Fruit fly (Drosophila melanogaster) whole organism, embryonic: ENCODE results near the gene qm.
A peak's percentile ranks its signal among the peaks of the same experiment; 100 is the strongest.

Source experiments
- BEAF-32 ChIP-seq: fragments of 200-800 bp; sonication (Bioruptor generic); optimal IDR thresholded peaks from 3 replicates; lab custom pipeline; 2017; ENCODE audit warnings: missing biosample characterization, missing genetic modification characterization, mild to moderate bottlenecking, moderate library complexity, missing genetic modification reagents
- CG10267 ChIP-seq: fragments of 200-800 bp; sonication (Bioruptor generic); optimal IDR thresholded peaks from 2 replicates; lab custom pipeline; 2018; ENCODE audit warnings: missing biosample characterization, mild to moderate bottlenecking, missing genetic modification characterization, moderate library complexity
- CG12744 ChIP-seq: fragments of 200-800 bp; sonication (Bioruptor generic); optimal IDR thresholded peaks from 2 replicates; lab custom pipeline; 2016; ENCODE audit warnings: missing biosample characterization, missing genetic modification characterization
- CG13287 ChIP-seq: fragments of 200-800 bp; sonication (Bioruptor generic); IDR thresholded peaks from 2 replicates; pipeline ENCODE4 v1.3.6; 2022; ENCODE audit warnings: missing biosample characterization, missing genetic modification characterization; ENCODE audit not compliant: partially characterized antibody
- CG14050 ChIP-seq: fragments of 200-800 bp; sonication (Bioruptor generic); IDR thresholded peaks from 3 replicates; pipeline ENCODE4 v1.3.6; 2022; ENCODE audit warnings: missing biosample characterization, missing genetic modification characterization
- CG14710 ChIP-seq: fragments of 200-800 bp; sonication (Bioruptor generic); optimal IDR thresholded peaks from 3 replicates; lab custom pipeline; 2019; ENCODE audit warnings: missing biosample characterization, mild to moderate bottlenecking, missing genetic modification characterization, moderate library complexity
- CG14965 ChIP-seq: fragments of 200-800 bp; sonication (Bioruptor generic); optimal IDR thresholded peaks from 2 replicates; lab custom pipeline; 2016; ENCODE audit warnings: missing biosample characterization, missing genetic modification characterization, borderline replicate concordance
- CG15514 ChIP-seq: fragments of 200-800 bp; sonication (Bioruptor generic); optimal IDR thresholded peaks from 3 replicates; lab custom pipeline; 2017; ENCODE audit warnings: missing biosample characterization, missing genetic modification characterization, mild to moderate bottlenecking, moderate library complexity, missing genetic modification reagents
- CG17186 ChIP-seq: fragments of 200-800 bp; sonication (Bioruptor generic); optimal IDR thresholded peaks from 3 replicates; lab custom pipeline; 2017; ENCODE audit warnings: missing biosample characterization, missing genetic modification reagents, missing genetic modification characterization
- CG17328 ChIP-seq: fragments of 200-800 bp; sonication (Bioruptor generic); IDR thresholded peaks from 2 replicates; pipeline ENCODE4 v1.3.6; 2022; ENCODE audit warnings: missing biosample characterization, missing genetic modification characterization
- CG2120 ChIP-seq: fragments of 200-800 bp; sonication (Bioruptor generic); optimal IDR thresholded peaks from 3 replicates; lab custom pipeline; 2016; ENCODE audit warnings: missing biosample characterization, missing genetic modification characterization
- CG33557 ChIP-seq: fragments of 200-800 bp; sonication (Bioruptor generic); optimal IDR thresholded peaks from 2 replicates; lab custom pipeline; 2019; ENCODE audit warnings: missing biosample characterization, mild to moderate bottlenecking, missing genetic modification characterization, moderate library complexity
- CG3995 ChIP-seq: fragments of 200-800 bp; sonication (Bioruptor generic); optimal IDR thresholded peaks from 3 replicates; lab custom pipeline; 2016; ENCODE audit warnings: missing biosample characterization, missing genetic modification characterization
- CG4617 ChIP-seq: fragments of 200-800 bp; sonication (Bioruptor generic); optimal IDR thresholded peaks from 3 replicates; lab custom pipeline; 2016; ENCODE audit warnings: missing biosample characterization, missing genetic modification characterization, borderline replicate concordance
- CG6791 ChIP-seq: fragments of 200-800 bp; sonication (Bioruptor generic); IDR thresholded peaks from 3 replicates; pipeline ENCODE4 v1.3.6; 2022; ENCODE audit warnings: missing biosample characterization, missing genetic modification characterization; ENCODE audit not compliant: partially characterized antibody
- CG8924 ChIP-seq: fragments of 200-800 bp; optimal IDR thresholded peaks from 3 replicates; lab custom pipeline; 2019; ENCODE audit warnings: missing biosample characterization, mild to moderate bottlenecking, missing genetic modification characterization, moderate library complexity
- CG9609 ChIP-seq: fragments of 200-800 bp; sonication (Bioruptor generic); optimal IDR thresholded peaks from 3 replicates; lab custom pipeline; 2016; ENCODE audit warnings: missing biosample characterization, missing genetic modification characterization
- CG9876 ChIP-seq: fragments of 200-800 bp; sonication (Bioruptor generic); optimal IDR thresholded peaks from 2 replicates; lab custom pipeline; 2016; ENCODE audit warnings: missing biosample characterization, missing genetic modification characterization
- D ChIP-seq, 2 experiments: fragments of 200-800 bp in 1 of 2; fragments of >200 bp in 1 of 2; sonication (Bioruptor generic) in 1 of 2; optimal IDR thresholded peaks; 2 replicates in 1 of 2; 3 replicates in 1 of 2; lab custom pipeline; 2017; ENCODE audit warnings: mild to moderate bottlenecking in 1 of 2, missing biosample characterization in 1 of 2, missing genetic modification characterization in 1 of 2, missing genetic modification reagents in 1 of 2
- Deaf1 ChIP-seq: fragments of 200-800 bp; optimal IDR thresholded peaks from 3 replicates; lab custom pipeline; 2019; ENCODE audit warnings: missing biosample characterization, mild to moderate bottlenecking, missing genetic modification characterization, moderate library complexity
- Lhr ChIP-seq: fragments of 200-800 bp; sonication (Bioruptor generic); optimal IDR thresholded peaks from 3 replicates; lab custom pipeline; 2017; ENCODE audit warnings: mild to moderate bottlenecking, missing biosample characterization, missing genetic modification reagents, missing genetic modification characterization
- MBD-R2 ChIP-seq: fragments of 200-800 bp; sonication (Bioruptor generic); IDR thresholded peaks from 2 replicates; pipeline ENCODE4 v1.3.6; 2022; ENCODE audit warnings: missing biosample characterization, missing genetic modification characterization
- MESR4 ChIP-seq: fragments of 200-800 bp; sonication (Bioruptor generic); optimal IDR thresholded peaks from 2 replicates; lab custom pipeline; 2018; ENCODE audit warnings: missing biosample characterization, mild to moderate bottlenecking, missing genetic modification characterization, moderate library complexity
- Med ChIP-seq: fragments of 200-800 bp; sonication (Bioruptor generic); peaks from one replicate; lab custom pipeline; 2016; ENCODE audit warnings: missing biosample characterization, missing genetic modification characterization, mild to moderate bottlenecking, inconsistent platforms, moderate library complexity
- NC2α ChIP-seq: fragments of 200-800 bp; sonication (Bioruptor generic); optimal IDR thresholded peaks from 2 replicates; lab custom pipeline; 2016; ENCODE audit warnings: missing biosample characterization, missing genetic modification characterization
- NFAT ChIP-seq: fragments of 200-800 bp; sonication (Bioruptor generic); IDR thresholded peaks from 2 replicates; pipeline ENCODE4 v1.3.6; 2022; ENCODE audit warnings: missing biosample characterization, missing genetic modification characterization
- Scr ChIP-seq: fragments of 200-800 bp; sonication (Bioruptor generic); IDR thresholded peaks from 2 replicates; pipeline ENCODE4 v1.3.6; 2022; ENCODE audit warnings: missing biosample characterization, missing genetic modification characterization; ENCODE audit not compliant: partially characterized antibody
- Sry-δ ChIP-seq: fragments of 200-800 bp; sonication (Bioruptor generic); optimal IDR thresholded peaks from 2 replicates; lab custom pipeline; 2016; ENCODE audit warnings: missing biosample characterization, missing genetic modification characterization
- bbx ChIP-seq: fragments of 200-800 bp; sonication (Bioruptor generic); IDR thresholded peaks from 2 replicates; pipeline ENCODE4 v1.3.6; 2022; ENCODE audit warnings: missing biosample characterization, missing genetic modification characterization; ENCODE audit not compliant: partially characterized antibody
- bowl ChIP-seq: fragments of 200-800 bp; sonication (Bioruptor generic); IDR thresholded peaks from 2 replicates; pipeline ENCODE4 v1.3.6; 2022; ENCODE audit warnings: missing biosample characterization, missing genetic modification characterization
- ci ChIP-seq: fragments of 200-800 bp; sonication (Bioruptor generic); IDR thresholded peaks from 3 replicates; pipeline ENCODE4 v1.3.6; 2022; ENCODE audit warnings: missing biosample characterization, missing genetic modification characterization
- gcm ChIP-seq: fragments of 200-800 bp; sonication (Bioruptor generic); optimal IDR thresholded peaks from 2 replicates; lab custom pipeline; 2019; ENCODE audit warnings: missing biosample characterization, mild to moderate bottlenecking, missing genetic modification characterization, moderate library complexity
- gro ChIP-seq: fragments of 200-800 bp; sonication (Bioruptor generic); optimal IDR thresholded peaks from 2 replicates; lab custom pipeline; 2016; ENCODE audit warnings: missing biosample characterization, missing genetic modification characterization
- jumu ChIP-seq: fragments of 200-800 bp; sonication (Bioruptor generic); optimal IDR thresholded peaks from 3 replicates; lab custom pipeline; 2016; ENCODE audit warnings: missing biosample characterization, missing genetic modification characterization
- kay ChIP-seq: fragments of 200-800 bp; sonication (Bioruptor generic); optimal IDR thresholded peaks from 2 replicates; lab custom pipeline; 2016; ENCODE audit warnings: missing biosample characterization, missing genetic modification characterization
- knrl ChIP-seq: fragments of 200-800 bp; sonication (Bioruptor generic); IDR thresholded peaks from 3 replicates; pipeline ENCODE4 v1.3.6; 2022; ENCODE audit warnings: missing biosample characterization, missing genetic modification characterization; ENCODE audit not compliant: partially characterized antibody
- maf-S ChIP-seq: fragments of 200-800 bp; sonication (Bioruptor generic); optimal IDR thresholded peaks from 2 replicates; lab custom pipeline; 2016; ENCODE audit warnings: missing biosample characterization, missing genetic modification characterization
- mam ChIP-seq: fragments of 200-800 bp; sonication (Bioruptor generic); optimal IDR thresholded peaks from 3 replicates; lab custom pipeline; 2016; ENCODE audit warnings: missing biosample characterization, missing genetic modification characterization
- nerfin-2 ChIP-seq: fragments of 200-800 bp; sonication (Bioruptor generic); IDR thresholded peaks from 2 replicates; pipeline ENCODE4 v1.3.6; 2022; ENCODE audit warnings: missing biosample characterization, missing genetic modification characterization; ENCODE audit not compliant: partially characterized antibody
- rib ChIP-seq: fragments of 200-800 bp; sonication (Bioruptor generic); IDR thresholded peaks from 2 replicates; pipeline ENCODE4 v1.3.6; 2022; ENCODE audit warnings: missing biosample characterization, missing genetic modification characterization
- sc ChIP-seq, 3 experiments: fragments of >200 bp in 2 of 3; fragments of 200-800 bp in 1 of 3; sonication (Bioruptor generic) in 1 of 3; optimal IDR thresholded peaks; 2 replicates in 2 of 3; 3 replicates in 1 of 3; lab custom pipeline; 2017; ENCODE audit warnings: mild to moderate bottlenecking in 1 of 3, missing biosample characterization in 1 of 3, missing genetic modification characterization in 1 of 3, missing genetic modification reagents in 1 of 3
- slbo ChIP-seq: fragments of 200-800 bp; sonication (Bioruptor generic); IDR thresholded peaks from 2 replicates; pipeline ENCODE4 v1.3.6; 2022; ENCODE audit warnings: missing biosample characterization, missing genetic modification characterization
- sob ChIP-seq: fragments of 200-800 bp; sonication (Bioruptor generic); IDR thresholded peaks from 2 replicates; pipeline ENCODE4 v1.3.6; 2022; ENCODE audit warnings: missing biosample characterization, missing genetic modification characterization
- trem ChIP-seq: fragments of 200-800 bp; optimal IDR thresholded peaks from 3 replicates; lab custom pipeline; 2019; ENCODE audit warnings: missing biosample characterization, mild to moderate bottlenecking, missing genetic modification characterization, moderate library complexity
- tup ChIP-seq: fragments of 200-800 bp; sonication (Bioruptor generic); optimal IDR thresholded peaks from 2 replicates; lab custom pipeline; 2016; ENCODE audit warnings: missing biosample characterization, mild to moderate bottlenecking, missing genetic modification characterization, moderate library complexity
- vvl ChIP-seq: fragments of 200-800 bp; sonication (Bioruptor generic); IDR thresholded peaks from 2 replicates; pipeline ENCODE4 v1.3.6; 2022; ENCODE audit warnings: missing biosample characterization, missing genetic modification characterization
- zen ChIP-seq: fragments of 200-800 bp; sonication (Bioruptor generic); optimal IDR thresholded peaks from 3 replicates; lab custom pipeline; 2018; ENCODE audit warnings: missing biosample characterization, mild to moderate bottlenecking, missing genetic modification characterization, moderate library complexity

The qm gene

dm6 chr3L:7334990-7335389, 13.1 kb upstream of the qm start, which contains the start of the genes wrm1 and wrm2 (continued):
- peak; percentile 76 for TF ChIP-seq CG13287 (GFP tag; lab: Robert Waterston, UW)
- peak; percentile 3 for TF ChIP-seq mam (GFP tag; lab: Kevin White, UChicago)
- peak; percentile 62 for TF ChIP-seq CG4617 (GFP tag; lab: Kevin White, UChicago)
- TF ChIP-seq Deaf1 (tag; lab: Kevin White, UChicago) = no peak
- peak; percentile 38 for TF ChIP-seq CG15514 (GFP tag; lab: Kevin White, UChicago)
- peak; percentile 56; the same call in 1 of the 3 replicates for TF ChIP-seq knrl (GFP tag; lab: Robert Waterston, UW)
- no peak for TF ChIP-seq maf-S (GFP tag; lab: Kevin White, UChicago)
- peak; percentile 46 for TF ChIP-seq Lhr
- no peak for TF ChIP-seq CG17328 (GFP tag; lab: Robert Waterston, UW)
- TF ChIP-seq CG8924 = peak; percentile 66
- TF ChIP-seq CG33557 (GFP tag; lab: Kevin White, UChicago) = peak; percentile 43
- TF ChIP-seq trem = peak; percentile 55
- peak; percentile 84 for TF ChIP-seq Med (GFP tag; lab: Kevin White, UChicago)
- TF ChIP-seq MBD-R2 (GFP tag; lab: Robert Waterston, UW) = peak; percentile 87
- no peak for TF ChIP-seq D (optimal IDR thresholded peaks at IDR 0.05; lab: Kevin White, UChicago)
- TF ChIP-seq D (GFP tag; optimal IDR thresholded peaks at IDR 0.05; lab: Kevin White, UChicago) = no peak
- TF ChIP-seq CG17186 = peak; percentile 7
- TF ChIP-seq gcm (GFP tag; lab: Kevin White, UChicago) = peak; percentile 53
- no peak for TF ChIP-seq sc (optimal IDR thresholded peaks at IDR 0.05; lab: Kevin White, UChicago)
- TF ChIP-seq sc (GFP tag; optimal IDR thresholded peaks at IDR 0.05; lab: Kevin White, UChicago) = no peak
- peak; percentile 67 for TF ChIP-seq CG6791 (GFP tag; lab: Robert Waterston, UW)
- peak; percentile 74 for TF ChIP-seq BEAF-32
- peak; percentile 6 for TF ChIP-seq zen (tag; lab: Kevin White, UChicago)
- no peak for TF ChIP-seq CG12744 (GFP tag; lab: Kevin White, UChicago)
- TF ChIP-seq Sry-δ (GFP tag; lab: Kevin White, UChicago) = peak; percentile 90
- TF ChIP-seq CG14710 (tag; lab: Kevin White, UChicago) = peak; percentile 52

- TF ChIP-seq bbx = peak; percentile 27; the same call in 1 of the 2 replicates
- TF ChIP-seq kay (GFP tag; lab: Kevin White, UChicago) = no peak
- no peak for TF ChIP-seq nerfin-2 (GFP tag; lab: Robert Waterston, UW)
- no peak for TF ChIP-seq NC2α
- 0 out of 2 replicates have a peak, but pooled peaks have one; percentile 13 for TF ChIP-seq Scr (GFP tag; lab: Robert Waterston, UW)
- TF ChIP-seq CG3995 (GFP tag; lab: Kevin White, UChicago) = peak; percentile 65
- no peak for TF ChIP-seq gro (GFP tag; lab: Kevin White, UChicago)
- peak; percentile 38 for TF ChIP-seq CG2120 (GFP tag; lab: Kevin White, UChicago)
- no peak for TF ChIP-seq CG14965 (GFP tag; lab: Kevin White, UChicago)
- TF ChIP-seq MBD-R2 (GFP tag; lab: Robert Waterston, UW) = peak; percentile 63
- TF ChIP-seq sob (GFP tag; lab: Robert Waterston, UW) = peak; percentile 12; the same call in 1 of the 2 replicates
- peak; percentile 11; the same call in 1 of the 2 replicates for TF ChIP-seq CG13287 (GFP tag; lab: Robert Waterston, UW)
- no peak for TF ChIP-seq tup (GFP tag; lab: Kevin White, UChicago)
- no peak for TF ChIP-seq CG33557 (GFP tag; lab: Kevin White, UChicago)
- no peak for TF ChIP-seq CG9876
- peak; percentile 36; the same call in 1 of the 2 replicates for TF ChIP-seq NFAT (GFP tag; lab: Robert Waterston, UW)
- TF ChIP-seq CG17186 = no peak
- TF ChIP-seq CG10267 (tag; lab: Kevin White, UChicago) = peak; percentile 88
- TF ChIP-seq slbo (GFP tag; lab: Robert Waterston, UW) = peak; percentile 43; the same call in 1 of the 2 replicates
- no peak for TF ChIP-seq jumu
- TF ChIP-seq CG9609 (GFP tag; lab: Kevin White, UChicago) = no peak
- 0 out of 3 replicates have a peak, but pooled peaks have one; percentile 20 for TF ChIP-seq ci (GFP tag; lab: Robert Waterston, UW)
- TF ChIP-seq CG14050 (GFP tag; lab: Robert Waterston, UW) = no peak
- no peak for TF ChIP-seq rib (GFP tag; lab: Robert Waterston, UW)
- 0 out of 2 replicates have a peak, but pooled peaks have one; percentile 18 for TF ChIP-seq vvl (GFP tag; lab: Robert Waterston, UW)
- peak; percentile 44 for TF ChIP-seq MESR4 (GFP tag; lab: Kevin White, UChicago)
- peak; percentile 11; the same call in 1 of the 2 replicates for TF ChIP-seq bowl (GFP tag; lab: Robert Waterston, UW)
These were observed 9.3 kb upstream of the qm start for dm6 chr3L:7338786-7339185.
